Worm (Caenorhabditis elegans) whole organism, early embryonic: ENCODE measurements around the gene srx-125.

ENCODE experiments used
- ama-1 ChIP-seq: fragments of 150-350 bp; optimal IDR thresholded peaks from 2 replicates; lab custom pipeline; 2014
- flt-1 ChIP-seq: fragments of 200-800 bp; sonication (Bioruptor generic); IDR thresholded peaks from 2 replicates; pipeline ENCODE4 v1.3.6; 2022; ENCODE audit warnings: missing genetic modification characterization, missing compliant biosample characterization
- hmbx-1 ChIP-seq: sonication (generic microtip); optimal IDR thresholded peaks from 2 replicates; lab custom pipeline; 2016; ENCODE audit warnings: mild to moderate bottlenecking, missing genetic modification characterization, missing compliant biosample characterization
- hnd-1 ChIP-seq: sonication (generic microtip); optimal IDR thresholded peaks from 2 replicates; lab custom pipeline; 2016; ENCODE audit warnings: missing genetic modification characterization, missing compliant biosample characterization
- scrt-1 ChIP-seq: fragments of 200-800 bp; sonication (Bioruptor generic); IDR thresholded peaks from 2 replicates; pipeline ENCODE4 v1.3.6; 2022; ENCODE audit warnings: missing genetic modification characterization, missing compliant biosample characterization

- TF ChIP-seq flt-1 (GFP tag; lab: Robert Waterston, UW), result no peak
- no peak for TF ChIP-seq hmbx-1 (tag; lab: Kevin White, UChicago)
- TF ChIP-seq ama-1, result no peak
- TF ChIP-seq hnd-1 (tag; lab: Kevin White, UChicago), result no peak
- TF ChIP-seq scrt-1, result no peak
Measured at ce11 chrV:13333386-13334180, 33.5 kb upstream of the srx-125 start, which contains the start of gene nhr-168.
